Worm (Caenorhabditis elegans) whole organism, midembryonic: ENCODE data around the gene C29F9.8.

Source experiments
- cog-1 ChIP-seq: sonication (generic microtip); optimal IDR thresholded peaks from 2 replicates; lab custom pipeline; 2016; ENCODE audit warnings: missing genetic modification characterization, missing compliant biosample characterization
- flt-1 ChIP-seq: fragments of 200-800 bp; sonication (Bioruptor generic); IDR thresholded peaks from 2 replicates; pipeline ENCODE4 v1.3.6; 2022; ENCODE audit warnings: missing genetic modification characterization, missing compliant biosample characterization
- ztf-29 ChIP-seq: fragments of 200-800 bp; sonication (Bioruptor generic); IDR thresholded peaks from 2 replicates; pipeline ENCODE4 v1.3.6; 2022; ENCODE audit warnings: missing genetic modification reagents, missing genetic modification characterization, missing compliant biosample characterization

C29F9.8 gene

ce11 chrIII:48329-48728 is 48.6 kb downstream of the C29F9.8 start:
- TF ChIP-seq ztf-29 (GFP tag; lab: Robert Waterston, UW): no peak
- no peak for TF ChIP-seq cog-1 (tag; lab: Kevin White, UChicago)
- 0 out of 2 replicates have a peak, but pooled peaks have one; percentile 9 for TF ChIP-seq flt-1 (GFP tag; lab: Robert Waterston, UW)
